Fruit fly (Drosophila melanogaster) whole organism, adult: ENCODE measurements around the gene Mtpalpha.

Experiments
- CG1620 ChIP-seq: fragments of 200-800 bp; sonication (Bioruptor generic); optimal IDR thresholded peaks from 2 replicates; lab custom pipeline; 2016; ENCODE audit warnings: missing biosample characterization, missing genetic modification characterization
- CG7045 ChIP-seq: fragments of 200-800 bp; sonication (Bioruptor generic); optimal IDR thresholded peaks from 2 replicates; lab custom pipeline; 2017; ENCODE audit warnings: missing biosample characterization, mild to moderate bottlenecking, missing genetic modification characterization
- Crg-1 ChIP-seq: fragments of 200-800 bp; sonication (Bioruptor generic); optimal IDR thresholded peaks from 2 replicates; lab custom pipeline; 2016; ENCODE audit warnings: missing biosample characterization, missing genetic modification characterization
- pad ChIP-seq: fragments of 200-800 bp; sonication (Bioruptor generic); optimal IDR thresholded peaks from 3 replicates; lab custom pipeline; 2017; ENCODE audit warnings: missing biosample characterization, missing genetic modification characterization, mild to moderate bottlenecking, moderate library complexity, missing genetic modification reagents
- tj ChIP-seq: fragments of 200-800 bp; sonication (Bioruptor generic); optimal IDR thresholded peaks from 3 replicates; lab custom pipeline; 2017; ENCODE audit warnings: missing biosample characterization, mild to moderate bottlenecking, missing genetic modification characterization, moderate library complexity

dm6 chr2L:9528215-9528614 is 48.4 kb downstream of the Mtpalpha start, which contains the start of gene CG31883:
- TF ChIP-seq pad (GFP tag; lab: Kevin White, UChicago) (no peak), CG1620 (GFP tag; lab: Kevin White, UChicago) (no peak), CG7045 (GFP tag; lab: Kevin White, UChicago) (no peak), tj (GFP tag; lab: Kevin White, UChicago) (no peak), Crg-1 (GFP tag; lab: Kevin White, UChicago) (no peak)
